Worm (Caenorhabditis elegans): Measurements from ENCODE around the gene skr-5.

DNA sequence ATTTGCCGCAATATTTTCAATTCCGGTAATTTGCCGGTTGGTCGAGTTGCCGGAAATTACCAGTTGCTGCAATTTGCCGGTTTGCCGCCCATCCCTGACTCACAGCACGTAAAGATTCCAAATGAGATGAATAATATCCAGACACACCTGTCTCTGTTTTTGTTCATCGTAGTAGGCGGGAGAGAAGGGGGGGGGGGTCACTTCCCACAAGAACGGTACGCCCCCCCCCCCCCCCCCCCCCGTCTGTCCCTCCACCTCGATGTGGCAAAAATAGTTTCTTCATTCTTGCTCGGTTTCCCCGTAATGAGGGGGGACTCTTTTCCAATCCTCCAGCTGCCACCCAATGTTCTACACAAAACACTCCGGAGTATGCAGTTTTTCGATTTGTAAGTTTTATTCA lies 29.4 kb downstream of the skr-5 start, which contains the start of gene fbxb-7:
- TF ChIP-seq sptf-1 (tag; optimal IDR thresholded peaks at IDR 0.05) (no peak), aly-2 (tag; optimal IDR thresholded peaks at IDR 0.05) (no peak), lin-15B (tag; optimal IDR thresholded peaks at IDR 0.05) (no peak), mep-1 (tag; optimal IDR thresholded peaks at IDR 0.05) (no peak)

All from whole organism, L1 larva.